Fruit fly (Drosophila melanogaster) whole organism, pupa: ENCODE results near the gene UQCR-14.

Experiments
- CG10348 ChIP-seq: fragments of 200-800 bp; sonication (Bioruptor generic); IDR thresholded peaks from 2 replicates; pipeline ENCODE4 v1.3.6; 2022; ENCODE audit warnings: missing biosample characterization, missing genetic modification characterization
- fd96Ca ChIP-seq: fragments of 200-800 bp; sonication (Bioruptor generic); IDR thresholded peaks from 3 replicates; pipeline ENCODE4 v1.3.6; 2022; ENCODE audit warnings: missing biosample characterization, missing genetic modification characterization

DNA sequence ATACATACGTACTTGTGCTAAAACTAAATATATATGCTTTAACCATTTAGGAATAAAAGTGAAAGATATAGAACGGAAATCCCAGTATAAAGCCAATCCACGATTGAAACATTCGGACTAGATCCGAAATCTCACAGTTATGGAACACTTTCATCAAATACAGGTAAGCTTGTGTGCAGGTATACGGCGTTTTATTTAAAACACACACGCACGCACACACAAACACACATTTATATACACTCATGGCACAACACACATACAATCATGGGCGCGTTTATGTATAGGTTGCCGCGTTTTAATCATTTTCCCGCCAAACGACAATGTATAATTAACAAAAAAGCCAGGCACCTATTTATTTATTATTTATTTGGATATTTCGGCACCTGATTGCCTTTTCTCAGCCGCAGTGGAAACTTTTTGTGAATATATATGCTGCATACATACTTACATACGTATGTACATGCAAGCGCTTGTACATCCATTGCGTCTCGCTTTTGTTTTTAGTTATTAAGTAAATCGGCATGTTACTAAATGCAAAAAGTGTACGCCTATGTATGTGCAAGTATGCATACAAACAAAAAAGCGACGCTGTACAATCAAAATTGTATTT is 48.3 kb downstream of the UQCR-14 start:
- TF ChIP-seq fd96Ca = no peak
- TF ChIP-seq CG10348 (GFP tag; lab: Robert Waterston, UW) = no peak
